Worm (Caenorhabditis elegans): Measurements from ENCODE around the gene C15B12.3.

C15B12.3 gene

DNA sequence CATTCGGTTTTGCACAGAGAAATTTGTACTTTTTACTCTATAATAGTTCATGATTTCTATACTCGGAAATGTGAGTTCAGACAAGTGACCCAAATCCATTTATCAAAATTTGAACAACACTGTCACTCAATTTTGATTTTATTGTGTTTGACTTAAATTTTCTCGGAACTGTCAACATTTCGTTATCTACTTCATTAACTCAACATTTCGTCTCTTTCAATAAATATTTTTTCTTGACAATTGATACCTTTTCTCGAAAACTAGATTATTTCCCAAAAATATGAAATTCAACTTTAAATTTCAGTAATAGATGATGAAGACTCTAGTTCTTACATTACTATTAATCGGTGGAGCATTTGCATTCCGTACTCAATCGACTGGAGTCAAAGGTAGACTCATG, 43.3 kb upstream of the C15B12.3 start, which contains the start of gene ttr-36:
ttr-36 (plus strand) TSS at position 301 of the 400 bp plus-strand sequence.
- TF ChIP-seq attf-6 (GFP tag; IDR thresholded peaks at IDR 0.05) (no peak), nhr-80 (tag; optimal IDR thresholded peaks at IDR 0.05) (peak; percentile 30)

DNA sequence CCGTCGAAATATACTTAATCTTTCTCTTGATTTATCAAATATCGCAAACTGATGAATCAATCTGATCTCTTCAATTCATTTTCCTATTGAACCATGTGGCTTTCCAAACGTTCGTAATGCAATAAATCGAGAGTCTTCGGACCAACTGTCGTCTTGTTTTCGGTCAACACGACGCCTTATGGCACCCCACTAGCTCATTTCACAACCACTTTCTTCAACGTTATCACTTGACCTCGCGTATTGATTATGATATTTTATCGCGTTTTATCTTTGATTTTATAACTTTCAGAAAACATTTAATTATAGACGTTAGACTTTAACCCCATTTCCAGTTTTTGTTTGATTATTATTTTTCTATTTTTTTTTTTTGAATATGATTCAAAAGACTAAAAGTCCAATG, 42.5 kb upstream of the C15B12.3 start:
- TF ChIP-seq cebp-1 (GFP tag; IDR thresholded peaks at IDR 0.05) (no peak), cebp-1 (tag; optimal IDR thresholded peaks at IDR 0.05) (peak; percentile 14), Y53G8AR.9 (GFP tag; conservative IDR thresholded peaks at IDR 0.05) (no peak)

DNA sequence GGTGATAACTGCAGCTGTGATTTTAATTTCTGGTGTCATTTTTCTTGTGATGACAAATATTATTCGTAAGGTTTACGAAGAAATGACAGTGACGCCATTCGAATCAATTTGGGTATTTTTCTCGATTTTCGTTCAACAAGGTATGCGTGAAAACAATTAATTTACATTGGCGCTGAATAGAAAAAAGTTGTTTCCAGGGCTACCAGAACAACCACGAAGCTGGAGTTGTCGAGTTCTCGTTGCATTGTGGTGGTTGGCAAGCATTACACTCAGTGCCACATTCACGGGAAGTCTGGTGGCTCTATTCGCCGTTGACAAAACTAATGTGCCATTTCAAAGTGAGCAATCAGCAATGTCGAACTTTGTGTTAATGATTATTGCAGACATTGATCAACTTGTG, 40.4 kb upstream of the C15B12.3 start:
- TF ChIP-seq attf-3 (GFP tag; conservative IDR thresholded peaks at IDR 0.05) (no peak), hrde-1 (tag; optimal IDR thresholded peaks at IDR 0.05; ENCODE audit: borderline replicate concordance) (no peak), athp-1 (tag; optimal IDR thresholded peaks at IDR 0.05) (no peak), ztf-28 (GFP tag; IDR thresholded peaks at IDR 0.05) (no peak), rcor-1 (GFP tag; IDR thresholded peaks at IDR 0.05) (no peak), dox-1 (GFP tag; IDR thresholded peaks at IDR 0.05) (no peak), madf-8 (GFP tag; conservative IDR thresholded peaks at IDR 0.05) (no peak), Y95B8A.8 (GFP tag; IDR thresholded peaks at IDR 0.05) (no peak), ztf-25 (GFP tag; IDR thresholded peaks at IDR 0.05) (no peak), snpc-1.1 (tag; optimal IDR thresholded peaks at IDR 0.05; ENCODE audit: insufficient read depth) (no peak), akir-1 (GFP tag; optimal IDR thresholded peaks at IDR 0.05) (no peak), ztf-3 (GFP tag; optimal IDR thresholded peaks at IDR 0.05) (no peak), die-1 (tag; optimal IDR thresholded peaks at IDR 0.05) (no peak), aptf-3 (GFP tag; IDR thresholded peaks at IDR 0.05) (no peak), ets-4 (GFP tag; optimal IDR thresholded peaks at IDR 0.05) (no peak), F37B4.10 (GFP tag; IDR thresholded peaks at IDR 0.05) (no peak), xnd-1 (tag; optimal IDR thresholded peaks at IDR 0.05) (no peak), tbx-9 (tag; optimal IDR thresholded peaks at IDR 0.05; ENCODE audit: borderline replicate concordance) (no peak), zfh-2 (GFP tag; conservative IDR thresholded peaks at IDR 0.05) (no peak), lag-1 (GFP tag; IDR thresholded peaks at IDR 0.05) (no peak)

DNA sequence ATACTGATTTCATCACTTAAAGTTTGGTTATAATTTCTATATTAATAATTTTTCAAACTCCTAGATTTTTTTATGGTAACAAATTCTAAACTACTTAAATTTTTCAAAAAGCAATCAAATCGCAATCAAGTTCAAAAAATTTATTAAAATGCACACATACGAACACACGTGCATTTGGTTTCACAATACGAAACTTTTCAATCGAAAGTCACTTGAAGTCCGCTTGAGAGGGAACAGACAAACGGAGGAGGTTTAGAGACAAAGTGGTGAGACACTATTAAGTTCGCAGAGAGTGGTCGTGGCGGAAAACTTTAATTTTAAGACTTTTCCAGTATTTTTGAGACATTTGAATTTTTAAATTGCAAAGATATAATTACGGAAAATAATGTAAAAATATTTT, 38.3 kb upstream of the C15B12.3 start, which contains the start of gene glr-8:
glr-8 (plus strand) TSS at position 319 of the 400 bp plus-strand sequence.
- TF ChIP-seq hlh-26 (GFP tag; conservative IDR thresholded peaks at IDR 0.05) (no peak), hmg-1.2 (GFP tag; IDR thresholded peaks at IDR 0.05) (peak; percentile 49; the same call in 1 of the 2 replicates), cebp-1 (GFP tag; IDR thresholded peaks at IDR 0.05) (no peak), cebp-1 (tag; optimal IDR thresholded peaks at IDR 0.05) (peak; percentile 69)

DNA sequence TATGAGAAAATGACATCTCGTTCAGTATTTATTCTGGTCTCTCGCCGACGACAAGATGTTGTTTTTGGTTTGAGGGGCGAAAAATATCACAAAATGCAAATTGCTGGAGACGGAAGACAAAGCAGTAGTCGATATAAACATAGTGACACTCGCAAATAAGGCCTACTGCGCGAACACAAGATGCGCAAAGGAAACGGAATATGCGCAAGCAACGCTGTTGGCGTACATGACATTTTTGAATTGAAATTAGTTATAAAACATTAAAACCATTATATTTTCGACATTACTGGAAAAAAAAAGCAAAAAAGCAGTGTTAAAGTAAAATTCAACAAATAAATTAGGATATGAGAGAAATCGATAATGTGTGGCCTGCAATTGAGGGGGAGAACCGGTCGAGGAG, 37.6 kb upstream of the C15B12.3 start, which contains the start of gene cdf-1:
cdf-1 (minus strand) TSS at position 136 of the 400 bp plus-strand sequence.
- TF ChIP-seq egrh-3 (GFP tag; IDR thresholded peaks at IDR 0.05) (no peak), ztf-18 (tag; optimal IDR thresholded peaks at IDR 0.05) (peak; percentile 80)

DNA sequence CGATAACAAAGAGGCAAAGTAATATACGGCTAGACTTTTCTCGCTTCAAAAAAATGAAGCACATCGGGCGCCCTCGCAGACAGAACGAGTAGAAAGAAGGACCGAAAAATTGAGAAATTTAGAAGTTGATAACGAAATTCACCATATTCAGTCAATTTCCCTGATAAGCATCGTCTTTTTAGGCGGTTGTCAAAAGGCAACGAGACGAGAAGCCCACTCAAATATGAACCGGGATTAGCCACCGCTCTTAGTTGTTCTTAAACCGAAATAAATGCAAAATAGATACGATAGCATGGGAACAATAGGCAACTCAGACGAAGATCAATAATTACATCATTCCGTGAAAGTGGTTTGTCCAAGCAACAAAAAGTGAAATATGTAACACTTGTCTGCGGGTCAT, 35.8 kb upstream of the C15B12.3 start:
- TF ChIP-seq nhr-80 (tag; optimal IDR thresholded peaks at IDR 0.05) (peak; percentile 56), aptf-2 (GFP tag; conservative IDR thresholded peaks at IDR 0.05) (no peak)

Data from whole organism, young adult.